Fruit fly (Drosophila melanogaster): ENCODE data around the gene Bin1.

DNA sequence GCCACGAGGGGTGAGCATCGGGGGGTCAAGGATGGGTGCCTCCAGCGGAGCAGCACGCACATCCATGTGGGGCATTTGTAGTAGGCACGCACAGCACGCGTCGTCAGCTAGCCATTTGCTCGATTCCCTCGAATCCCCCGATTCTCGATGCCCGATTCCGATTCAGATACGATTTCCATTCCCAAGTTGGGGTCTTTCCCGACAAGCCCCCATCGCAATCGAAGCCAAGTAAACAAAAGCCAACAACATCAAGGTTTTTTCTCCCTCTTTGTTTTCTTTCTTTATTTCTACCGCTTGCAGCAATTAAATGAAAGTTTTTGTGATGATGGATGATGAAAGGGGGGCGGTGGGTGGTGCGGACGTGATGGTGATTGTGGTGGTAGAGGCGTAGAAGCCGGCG is 37.7 kb upstream of the Bin1 start:
- TF ChIP-seq h (optimal IDR thresholded peaks at IDR 0.05) (no peak), Myc (optimal IDR thresholded peaks at IDR 0.05) (no peak)

Data from Kc167 (cell line).